Worm (Caenorhabditis elegans) whole organism, midembryonic: ENCODE data around the gene F53A9.6.

Experiments
- med-1 ChIP-seq: sonication (generic microtip); optimal IDR thresholded peaks from 2 replicates; lab custom pipeline; 2017; ENCODE audit warnings: missing genetic modification characterization, mild to moderate bottlenecking, missing compliant biosample characterization, antibody characterized with exemption, missing genetic modification reagents; ENCODE audit not compliant: insufficient read depth
- ref-1 ChIP-seq: fragments of 200-800 bp; sonication (Bioruptor generic); conservative IDR thresholded peaks from 2 replicates; pipeline ENCODE4 v1.3.6; 2022; ENCODE audit warnings: missing genetic modification reagents, missing genetic modification characterization, missing compliant biosample characterization
- ztf-23 ChIP-seq: fragments of 200-800 bp; sonication (Bioruptor generic); IDR thresholded peaks from 2 replicates; pipeline ENCODE4 v1.3.6; 2022; ENCODE audit warnings: missing genetic modification reagents, missing genetic modification characterization, missing compliant biosample characterization
- ztf-29 ChIP-seq: fragments of 200-800 bp; sonication (Bioruptor generic); IDR thresholded peaks from 2 replicates; pipeline ENCODE4 v1.3.6; 2022; ENCODE audit warnings: missing genetic modification reagents, missing genetic modification characterization, missing compliant biosample characterization

ce11 chrX:8709424-8709823, 4.2 kb downstream of the F53A9.6 start, which contains the start of gene kreg-1:
- TF ChIP-seq ztf-23 (GFP tag; lab: Robert Waterston, UW) = no peak
- no peak for TF ChIP-seq ref-1
- no peak for TF ChIP-seq ztf-29 (GFP tag; lab: Robert Waterston, UW)
- TF ChIP-seq med-1 (GFP tag; lab: Kevin White, UChicago) = no peak
